Fruit fly (Drosophila melanogaster) whole organism, embryonic: ENCODE results near the gene Pex14.

Experiments used
- Bteb2 ChIP-seq: fragments of 200-800 bp; sonication (Bioruptor generic); optimal IDR thresholded peaks from 2 replicates; lab custom pipeline; 2016; ENCODE audit warnings: missing biosample characterization, missing genetic modification characterization
- CG10267 ChIP-seq: fragments of 200-800 bp; sonication (Bioruptor generic); optimal IDR thresholded peaks from 2 replicates; lab custom pipeline; 2018; ENCODE audit warnings: missing biosample characterization, mild to moderate bottlenecking, missing genetic modification characterization, moderate library complexity
- CG10979 ChIP-seq: fragments of 200-800 bp; sonication (Bioruptor generic); optimal IDR thresholded peaks from 2 replicates; lab custom pipeline; 2018; ENCODE audit warnings: missing biosample characterization, mild to moderate bottlenecking, missing genetic modification characterization, moderate library complexity
- CG12155 ChIP-seq: fragments of 200-800 bp; sonication (Bioruptor generic); optimal IDR thresholded peaks from 3 replicates; lab custom pipeline; 2016; ENCODE audit warnings: missing biosample characterization, missing genetic modification characterization
- CG12391 ChIP-seq: fragments of 200-800 bp; sonication (Bioruptor generic); optimal IDR thresholded peaks from 3 replicates; lab custom pipeline; 2018; ENCODE audit warnings: missing biosample characterization, mild to moderate bottlenecking, missing genetic modification characterization, moderate library complexity
- CG12769 ChIP-seq: fragments of 200-800 bp; sonication (Bioruptor generic); optimal IDR thresholded peaks from 2 replicates; lab custom pipeline; 2019; ENCODE audit warnings: missing biosample characterization, mild to moderate bottlenecking, missing genetic modification characterization, moderate library complexity
- CG13424 ChIP-seq: fragments of 200-800 bp; sonication (Bioruptor generic); optimal IDR thresholded peaks from 2 replicates; lab custom pipeline; 2019; ENCODE audit warnings: missing biosample characterization, mild to moderate bottlenecking, missing genetic modification characterization, moderate library complexity
- CG14710 ChIP-seq: fragments of 200-800 bp; sonication (Bioruptor generic); optimal IDR thresholded peaks from 3 replicates; lab custom pipeline; 2019; ENCODE audit warnings: missing biosample characterization, mild to moderate bottlenecking, missing genetic modification characterization, moderate library complexity
- CG1603 ChIP-seq: fragments of 200-800 bp; sonication (Bioruptor generic); optimal IDR thresholded peaks from 2 replicates; lab custom pipeline; 2019; ENCODE audit warnings: missing biosample characterization, mild to moderate bottlenecking, missing genetic modification characterization, moderate library complexity
- CG2712 ChIP-seq: fragments of 200-800 bp; optimal IDR thresholded peaks from 3 replicates; lab custom pipeline; 2019; ENCODE audit warnings: missing biosample characterization, mild to moderate bottlenecking, missing genetic modification characterization, moderate library complexity
- CG30020 ChIP-seq: fragments of 200-800 bp; optimal IDR thresholded peaks from 2 replicates; lab custom pipeline; 2019; ENCODE audit warnings: missing biosample characterization, mild to moderate bottlenecking, missing genetic modification characterization, moderate library complexity
- CG3281 ChIP-seq: fragments of 200-800 bp; sonication (Bioruptor generic); optimal IDR thresholded peaks from 3 replicates; lab custom pipeline; 2017; ENCODE audit warnings: missing biosample characterization, mild to moderate bottlenecking, missing genetic modification characterization
- CG43689 ChIP-seq: fragments of 200-800 bp; sonication (Bioruptor generic); IDR thresholded peaks from 2 replicates; pipeline ENCODE4 v1.3.6; 2022; ENCODE audit warnings: missing biosample characterization, missing genetic modification characterization
- CG4617 ChIP-seq: fragments of 200-800 bp; sonication (Bioruptor generic); optimal IDR thresholded peaks from 3 replicates; lab custom pipeline; 2016; ENCODE audit warnings: missing biosample characterization, missing genetic modification characterization, borderline replicate concordance
- CG6683 ChIP-seq: fragments of 200-800 bp; sonication (Bioruptor generic); optimal IDR thresholded peaks from 2 replicates; lab custom pipeline; 2017; ENCODE audit warnings: missing biosample characterization, mild to moderate bottlenecking, missing genetic modification characterization, missing genetic modification reagents
- CG7928 ChIP-seq: fragments of 200-800 bp; sonication (Bioruptor generic); optimal IDR thresholded peaks from 2 replicates; lab custom pipeline; 2017; ENCODE audit warnings: missing biosample characterization, mild to moderate bottlenecking, missing genetic modification characterization
- CG7987 ChIP-seq: fragments of 200-800 bp; sonication (Bioruptor generic); optimal IDR thresholded peaks from 2 replicates; lab custom pipeline; 2018; ENCODE audit warnings: missing biosample characterization, mild to moderate bottlenecking, missing genetic modification characterization, moderate library complexity
- CG8290 ChIP-seq, 3 experiments: fragments of 200-800 bp; sonication (Bioruptor generic); optimal IDR thresholded peaks; 2 replicates each; lab custom pipeline; 2016 to 2019; ENCODE audit warnings: missing biosample characterization in 3 of 3, missing genetic modification characterization in 3 of 3, mild to moderate bottlenecking in 2 of 3, moderate library complexity in 1 of 3
- CG8765 ChIP-seq: fragments of 200-800 bp; sonication (Bioruptor generic); IDR thresholded peaks from 2 replicates; pipeline ENCODE4 v1.3.6; 2022; ENCODE audit warnings: missing biosample characterization, missing genetic modification characterization
- CG8924 ChIP-seq: fragments of 200-800 bp; optimal IDR thresholded peaks from 3 replicates; lab custom pipeline; 2019; ENCODE audit warnings: missing biosample characterization, mild to moderate bottlenecking, missing genetic modification characterization, moderate library complexity
- CrebB ChIP-seq: fragments of 200-800 bp; sonication (Bioruptor generic); optimal IDR thresholded peaks from 3 replicates; lab custom pipeline; 2018; ENCODE audit warnings: missing biosample characterization, mild to moderate bottlenecking, missing genetic modification characterization
- Dek ChIP-seq: fragments of 200-800 bp; sonication (Bioruptor generic); optimal IDR thresholded peaks from 3 replicates; lab custom pipeline; 2019; ENCODE audit warnings: missing biosample characterization, mild to moderate bottlenecking, missing genetic modification characterization, moderate library complexity
- Dll ChIP-seq: fragments of 200-800 bp; sonication (Bioruptor generic); IDR thresholded peaks from 4 replicates; pipeline ENCODE4 v1.3.6; 2022; ENCODE audit warnings: missing biosample characterization, missing genetic modification characterization; ENCODE audit not compliant: partially characterized antibody
- Ets97D ChIP-seq: fragments of 200-800 bp; sonication (Bioruptor generic); optimal IDR thresholded peaks from 3 replicates; lab custom pipeline; 2016; ENCODE audit warnings: missing biosample characterization, missing genetic modification characterization
- MBD-R2 ChIP-seq: fragments of 200-800 bp; sonication (Bioruptor generic); IDR thresholded peaks from 2 replicates; pipeline ENCODE4 v1.3.6; 2022; ENCODE audit warnings: missing biosample characterization, missing genetic modification characterization
- Med ChIP-seq: fragments of 200-800 bp; sonication (Bioruptor generic); peaks from one replicate; lab custom pipeline; 2016; ENCODE audit warnings: missing biosample characterization, missing genetic modification characterization, mild to moderate bottlenecking, inconsistent platforms, moderate library complexity
- Nf-YB ChIP-seq: fragments of 200-800 bp; sonication (Bioruptor generic); optimal IDR thresholded peaks from 3 replicates; lab custom pipeline; 2019; ENCODE audit warnings: missing biosample characterization, mild to moderate bottlenecking, missing genetic modification characterization, moderate library complexity
- Nf-YC ChIP-seq: fragments of 200-800 bp; optimal IDR thresholded peaks from 3 replicates; lab custom pipeline; 2019; ENCODE audit warnings: missing biosample characterization, mild to moderate bottlenecking, missing genetic modification characterization, moderate library complexity
- Oaz ChIP-seq: fragments of 200-800 bp; sonication (Bioruptor generic); IDR thresholded peaks from 2 replicates; pipeline ENCODE4 v1.3.6; 2022; ENCODE audit warnings: missing biosample characterization, missing genetic modification characterization
- bcd ChIP-seq: fragments of 200-800 bp; sonication (Bioruptor generic); optimal IDR thresholded peaks from 2 replicates; lab custom pipeline; 2017; ENCODE audit warnings: missing biosample characterization, mild to moderate bottlenecking, missing genetic modification characterization
- dati ChIP-seq: fragments of 200-800 bp; sonication (Bioruptor generic); IDR thresholded peaks from 2 replicates; pipeline ENCODE4 v1.3.6; 2022; ENCODE audit warnings: missing biosample characterization, missing genetic modification characterization
- exex ChIP-seq: fragments of 200-800 bp; sonication (Bioruptor generic); optimal IDR thresholded peaks from 4 replicates; lab custom pipeline; 2018; ENCODE audit warnings: missing biosample characterization, mild to moderate bottlenecking, missing genetic modification characterization, moderate library complexity
- gfzf ChIP-seq: fragments of 200-800 bp; sonication (Bioruptor generic); optimal IDR thresholded peaks from 2 replicates; lab custom pipeline; 2016; ENCODE audit warnings: missing biosample characterization, mild to moderate bottlenecking, missing genetic modification characterization, moderate library complexity
- gro ChIP-seq: fragments of 200-800 bp; sonication (Bioruptor generic); optimal IDR thresholded peaks from 2 replicates; lab custom pipeline; 2016; ENCODE audit warnings: missing biosample characterization, missing genetic modification characterization
- hb ChIP-seq: fragments of 200-800 bp; sonication (Bioruptor generic); IDR thresholded peaks from 3 replicates; pipeline ENCODE4 v1.3.6; 2022; ENCODE audit warnings: missing biosample characterization, missing genetic modification characterization; ENCODE audit not compliant: partially characterized antibody
- kni ChIP-seq: fragments of 200-800 bp; sonication (Bioruptor generic); optimal IDR thresholded peaks from 3 replicates; lab custom pipeline; 2017; ENCODE audit warnings: mild to moderate bottlenecking, missing biosample characterization, missing genetic modification reagents, missing genetic modification characterization
- lbe ChIP-seq: fragments of 200-800 bp; sonication (Bioruptor generic); optimal IDR thresholded peaks from 2 replicates; lab custom pipeline; 2016; ENCODE audit warnings: missing biosample characterization, mild to moderate bottlenecking, missing genetic modification characterization
- nmo ChIP-seq: fragments of 200-800 bp; sonication (Bioruptor generic); optimal IDR thresholded peaks from 2 replicates; lab custom pipeline; 2018; ENCODE audit warnings: missing biosample characterization, mild to moderate bottlenecking, missing genetic modification characterization, moderate library complexity
- otp ChIP-seq: fragments of 200-800 bp; sonication (Bioruptor generic); IDR thresholded peaks from 3 replicates; pipeline ENCODE4, ENCODE4 v1.3.6; 2022; ENCODE audit warnings: missing biosample characterization, missing genetic modification characterization
- pfk ChIP-seq: fragments of 200-800 bp; sonication (Bioruptor generic); optimal IDR thresholded peaks from 2 replicates; lab custom pipeline; 2018; ENCODE audit warnings: missing biosample characterization, mild to moderate bottlenecking, missing genetic modification characterization, moderate library complexity
- ranshi ChIP-seq: fragments of 200-800 bp; sonication (Bioruptor generic); IDR thresholded peaks from 2 replicates; pipeline ENCODE4 v1.3.6; 2022; ENCODE audit warnings: missing biosample characterization, missing genetic modification characterization
- sens ChIP-seq: fragments of 200-800 bp; sonication (Bioruptor generic); peaks from one replicate; lab custom pipeline; 2016; ENCODE audit warnings: missing biosample characterization, missing genetic modification characterization
- sna ChIP-seq: fragments of 200-800 bp; sonication (Bioruptor generic); IDR thresholded peaks from 2 replicates; pipeline ENCODE4 v1.3.6; 2022; ENCODE audit warnings: missing biosample characterization, missing genetic modification characterization; ENCODE audit not compliant: partially characterized antibody
- stwl ChIP-seq: fragments of 200-800 bp; sonication (Bioruptor generic); optimal IDR thresholded peaks from 3 replicates; lab custom pipeline; 2018; ENCODE audit warnings: missing biosample characterization, mild to moderate bottlenecking, missing genetic modification characterization, moderate library complexity
- zfh1 ChIP-seq: fragments of 200-800 bp; sonication (Bioruptor generic); IDR thresholded peaks from 3 replicates; pipeline ENCODE4 v1.3.6; 2022; ENCODE audit warnings: missing biosample characterization, missing genetic modification characterization
- zfh2 ChIP-seq: fragments of 200-800 bp; sonication (Bioruptor generic); optimal IDR thresholded peaks from 2 replicates; lab custom pipeline; 2016; ENCODE audit warnings: missing biosample characterization, missing genetic modification characterization

Gene Pex14

DNA sequence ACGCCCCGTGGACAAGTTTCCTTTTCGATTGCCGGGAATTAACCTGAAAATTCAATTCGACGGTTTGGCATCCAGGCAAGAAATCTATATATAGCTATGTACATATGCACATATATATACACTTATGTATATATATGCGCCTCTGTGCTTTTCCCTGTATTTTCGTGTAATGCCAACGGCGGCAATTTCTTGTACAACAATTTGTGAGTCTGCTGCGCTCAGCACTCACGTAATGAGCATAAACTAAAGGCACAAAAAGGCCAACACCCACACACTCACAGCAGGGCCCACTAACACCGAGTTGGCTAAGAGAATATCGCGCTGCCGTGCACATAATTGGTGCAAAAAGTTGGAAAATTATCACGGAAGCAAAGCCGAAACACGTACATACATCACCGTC is 17.1 kb upstream of the Pex14 start:
- TF ChIP-seq hb (GFP tag; lab: Robert Waterston, UW) (0 out of 3 replicates have a peak, but pooled peaks have one; percentile 54), otp (no peak)
- TF ChIP-seq, all 482 proteins: peak for 1

DNA sequence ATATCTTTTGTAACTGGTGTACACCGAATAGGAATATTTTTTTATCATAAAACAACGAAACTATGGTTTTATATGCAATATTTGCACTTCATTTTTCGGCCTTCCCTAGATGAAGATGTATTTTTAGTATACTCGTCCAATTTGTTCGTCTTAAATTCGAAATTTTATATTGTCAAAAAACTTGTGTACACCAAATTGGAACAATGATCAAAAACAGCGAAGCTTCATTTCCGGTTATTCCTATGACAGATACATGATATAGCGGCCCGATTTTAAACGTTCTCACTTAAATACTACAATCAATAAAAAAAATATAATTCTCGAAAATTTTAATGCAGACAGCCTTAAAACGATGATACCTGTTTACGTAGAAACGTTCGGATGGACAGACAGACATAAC is 11.4 kb upstream of the Pex14 start:
- no peak for TF ChIP-seq Dek (tag; lab: Kevin White, UChicago)
- no peak for TF ChIP-seq ranshi (GFP tag; lab: Robert Waterston, UW)
- peak; percentile 54 for TF ChIP-seq CG30020 (tag; lab: Kevin White, UChicago)
- TF ChIP-seq zfh2 (GFP tag; lab: Kevin White, UChicago) = no peak
- TF ChIP-seq sna (GFP tag; lab: Robert Waterston, UW) = no peak
- peak; percentile 15 for TF ChIP-seq CG1603
- peak; percentile 77 for TF ChIP-seq pfk
- TF ChIP-seq sens = peak; percentile 79

DNA sequence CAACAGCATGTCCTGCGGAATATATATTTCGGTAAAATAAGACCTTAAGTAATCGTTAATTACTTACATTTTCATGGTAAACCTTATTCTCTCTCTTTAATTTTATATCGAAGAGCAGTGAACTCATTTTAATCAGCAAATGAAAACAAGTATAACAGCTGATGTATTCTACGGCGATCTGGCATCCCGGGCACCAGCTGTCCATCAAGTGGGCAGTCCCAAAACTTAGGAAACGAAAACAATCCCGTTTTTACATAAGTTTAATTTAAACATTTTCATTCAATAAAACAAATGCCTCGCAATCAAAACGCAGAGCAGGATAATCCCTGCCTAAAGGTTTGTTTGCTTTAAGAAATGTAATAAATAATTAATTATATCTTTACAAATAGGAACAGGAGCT is 9.2 kb upstream of the Pex14 start, which contains the start of the genes CG4074 and CG4186:
TSS of gene CG4074 (minus strand) at position 151 of the 400 bp plus-strand sequence.
TSS of gene CG4186 (plus strand) at position 237 of the 400 bp plus-strand sequence.
- TF ChIP-seq kni (GFP tag; lab: Kevin White, UChicago) (peak; percentile 70), CG7987 (GFP tag; lab: Kevin White, UChicago) (peak; percentile 18), CG12391 (tag; lab: Kevin White, UChicago) (peak; percentile 9), CG12155 (GFP tag; lab: Kevin White, UChicago) (no peak), Bteb2 (GFP tag; lab: Kevin White, UChicago) (no peak), nmo (GFP tag; lab: Kevin White, UChicago) (peak; percentile 8), gfzf (GFP tag; lab: Kevin White, UChicago) (no peak), Med (GFP tag; lab: Kevin White, UChicago) (peak; percentile 60), CG14710 (tag; lab: Kevin White, UChicago) (peak; percentile 27), CrebB (tag; lab: Kevin White, UChicago) (no peak), CG13424 (tag; lab: Kevin White, UChicago) (peak; percentile 5), bcd (no peak), lbe (peak; percentile 22), CG4617 (GFP tag; lab: Kevin White, UChicago) (peak; percentile 37), Oaz (GFP tag; lab: Robert Waterston, UW) (no peak), zfh1 (GFP tag; lab: Robert Waterston, UW) (0 out of 3 replicates have a peak, but pooled peaks have one; percentile 4), CG6683 (no peak), Dll (GFP tag; lab: Robert Waterston, UW) (peak; percentile 13; the same call in 1 of the 4 replicates), MBD-R2 (GFP tag; lab: Robert Waterston, UW) (peak; percentile 96), CG2712 (peak; percentile 13), Nf-YC (tag; lab: Kevin White, UChicago) (peak; percentile 77), CG8924 (peak; percentile 4), Nf-YB (GFP tag; lab: Kevin White, UChicago) (peak; percentile 52), CG7928 (GFP tag; lab: Kevin White, UChicago) (no peak), CG12769 (tag; lab: Kevin White, UChicago) (peak; percentile 51), CG1603 (peak; percentile 62), CG30020 (tag; lab: Kevin White, UChicago) (peak; percentile 17), CG43689 (no peak), CG10979 (peak; percentile 4), gro (GFP tag; lab: Kevin White, UChicago) (peak; percentile 22), CG8765 (GFP tag; lab: Robert Waterston, UW) (no peak), ranshi (GFP tag; lab: Robert Waterston, UW) (no peak), exex (tag; lab: Kevin White, UChicago) (peak; percentile 40), stwl (tag; lab: Kevin White, UChicago) (peak; percentile 89), CG8290 (GFP tag; optimal IDR thresholded peaks at IDR 0.05; lab: Kevin White, UChicago) (peak; percentile 11), CG8290 (tag; optimal IDR thresholded peaks at IDR 0.05; lab: Kevin White, UChicago) (no peak), CG10267 (peak; percentile 30), Ets97D (peak; percentile 68), CG3281 (peak; percentile 28), dati (GFP tag; lab: Robert Waterston, UW) (no peak)
